Worm (Caenorhabditis elegans): ENCODE measurements around the gene cyp-35A5.

The cyp-35A5 gene

ce11 chrV:3905841-3906240 lies 30.3 kb upstream of the cyp-35A5 start, which contains the start of gene nhr-156:
TSS of gene nhr-156 (plus strand) at chrV:3906106.
- TF ChIP-seq rnt-1 (tag; optimal IDR thresholded peaks at IDR 0.05), result no peak
- no peak for TF ChIP-seq C38D4.7 (GFP tag; optimal IDR thresholded peaks at IDR 0.05)
- no peak for TF ChIP-seq ceh-48 (tag; optimal IDR thresholded peaks at IDR 0.05)
- no peak for TF ChIP-seq pax-1 (tag; optimal IDR thresholded peaks at IDR 0.05)
- no peak for TF ChIP-seq ahr-1 (tag; optimal IDR thresholded peaks at IDR 0.05)
- TF ChIP-seq ceh-2 (tag; optimal IDR thresholded peaks at IDR 0.05), result no peak
- no peak for TF ChIP-seq ets-4 (tag; optimal IDR thresholded peaks at IDR 0.05)
- TF ChIP-seq lim-6 (tag; optimal IDR thresholded peaks at IDR 0.05), result no peak
- TF ChIP-seq elt-2 (tag; optimal IDR thresholded peaks at IDR 0.05), result no peak
- TF ChIP-seq hlh-30 (tag; optimal IDR thresholded peaks at IDR 0.05; ENCODE audit: insufficient read depth), result no peak
- TF ChIP-seq K02D7.2 (tag; optimal IDR thresholded peaks at IDR 0.05), result no peak
- no peak for TF ChIP-seq fax-1 (tag; optimal IDR thresholded peaks at IDR 0.05)
- TF ChIP-seq dmd-4 (tag; optimal IDR thresholded peaks at IDR 0.05; ENCODE audit: borderline replicate concordance), result no peak
- no peak for TF ChIP-seq ref-2 (tag; optimal IDR thresholded peaks at IDR 0.05)
- no peak for TF ChIP-seq ttx-3 (tag; optimal IDR thresholded peaks at IDR 0.05)
- TF ChIP-seq madf-2 (tag; optimal IDR thresholded peaks at IDR 0.05), result no peak

- TF ChIP-seq K09A11.1 (tag; optimal IDR thresholded peaks at IDR 0.05; ENCODE audit: insufficient read depth) (no peak), sox-4 (tag; optimal IDR thresholded peaks at IDR 0.05) (no peak), unc-3 (GFP tag; conservative IDR thresholded peaks at IDR 0.05) (no peak), unc-3 (tag; optimal IDR thresholded peaks at IDR 0.05) (no peak), elt-4 (tag; optimal IDR thresholded peaks at IDR 0.05) (no peak), madf-2 (tag; optimal IDR thresholded peaks at IDR 0.05) (no peak), che-1 (tag; optimal IDR thresholded peaks at IDR 0.05) (no peak), dve-1 (tag; optimal IDR thresholded peaks at IDR 0.05) (no peak), zip-5 (tag; optimal IDR thresholded peaks at IDR 0.05) (no peak), rnt-1 (tag; optimal IDR thresholded peaks at IDR 0.05) (no peak), ref-2 (tag; optimal IDR thresholded peaks at IDR 0.05) (no peak), ceh-9 (tag; optimal IDR thresholded peaks at IDR 0.05) (no peak), ceh-6 (GFP tag; optimal IDR thresholded peaks at IDR 0.05) (no peak), eyg-1 (tag; optimal IDR thresholded peaks at IDR 0.05) (no peak), pqm-1 (tag; optimal IDR thresholded peaks at IDR 0.05) (no peak), F13H6.1 (tag; optimal IDR thresholded peaks at IDR 0.05) (no peak), pha-2 (tag; optimal IDR thresholded peaks at IDR 0.05) (no peak)
Observed at ce11 chrV:3912472-3912871, 23.7 kb upstream of the cyp-35A5 start, which contains the start of gene srx-68. TSS of gene srx-68 (plus strand) at chrV:3912772.

- TF ChIP-seq sdc-2 (tag; optimal IDR thresholded peaks at IDR 0.05) (no peak), sox-4 (tag; optimal IDR thresholded peaks at IDR 0.05) (no peak), madf-2 (tag; optimal IDR thresholded peaks at IDR 0.05) (no peak), gmeb-2 (tag; optimal IDR thresholded peaks at IDR 0.05) (no peak), tbx-2 (tag; optimal IDR thresholded peaks at IDR 0.05) (no peak)
Observed at ce11 chrV:3913131-3913530, 23.0 kb upstream of the cyp-35A5 start.

ce11 chrV:3916480-3916879 lies 19.6 kb upstream of the cyp-35A5 start, which contains the start of gene srx-67:
TSS of gene srx-67 (plus strand) at chrV:3916780.
- TF ChIP-seq F13H6.1 (tag; optimal IDR thresholded peaks at IDR 0.05), result no peak
- TF ChIP-seq dmd-4 (tag; optimal IDR thresholded peaks at IDR 0.05; ENCODE audit: borderline replicate concordance), result no peak
- no peak for TF ChIP-seq hlh-13 (GFP tag; optimal IDR thresholded peaks at IDR 0.05)
- TF ChIP-seq T23F11.4 (GFP tag; optimal IDR thresholded peaks at IDR 0.05), result no peak
- TF ChIP-seq hlh-6 (tag; optimal IDR thresholded peaks at IDR 0.05), result no peak
- TF ChIP-seq ceh-6 (GFP tag; optimal IDR thresholded peaks at IDR 0.05), result no peak
- no peak for TF ChIP-seq unc-42 (tag; optimal IDR thresholded peaks at IDR 0.05)
- TF ChIP-seq K09A11.1 (tag; optimal IDR thresholded peaks at IDR 0.05; ENCODE audit: insufficient read depth), result no peak
- no peak for TF ChIP-seq fkh-10 (GFP tag; optimal IDR thresholded peaks at IDR 0.05)
- no peak for TF ChIP-seq npax-4 (tag; optimal IDR thresholded peaks at IDR 0.05)
- TF ChIP-seq syd-9 (tag; optimal IDR thresholded peaks at IDR 0.05), result no peak
- no peak for TF ChIP-seq nfya-1 (tag; optimal IDR thresholded peaks at IDR 0.05)
- no peak for TF ChIP-seq rnt-1 (tag; optimal IDR thresholded peaks at IDR 0.05)
- no peak for TF ChIP-seq fax-1 (tag; optimal IDR thresholded peaks at IDR 0.05)
- TF ChIP-seq ama-1 (optimal IDR thresholded peaks at IDR 0.05), result no peak
- TF ChIP-seq ceh-30 (tag; optimal IDR thresholded peaks at IDR 0.05), result no peak
- no peak for TF ChIP-seq che-1 (tag; optimal IDR thresholded peaks at IDR 0.05)

Measured in whole organism, late embryonic.